Fruit fly (Drosophila melanogaster) whole organism, embryonic: ENCODE data around the gene Lcp65Ac.

Experiments used
- Antp ChIP-seq: fragments of 200-800 bp; sonication (Bioruptor generic); optimal IDR thresholded peaks from 3 replicates; lab custom pipeline; 2016; ENCODE audit warnings: missing biosample characterization, missing genetic modification characterization
- B-H2 ChIP-seq: fragments of 200-800 bp; sonication (Bioruptor generic); optimal IDR thresholded peaks from 2 replicates; lab custom pipeline; 2018; ENCODE audit warnings: missing biosample characterization, mild to moderate bottlenecking, missing genetic modification characterization
- Bdp1 ChIP-seq: fragments of 200-800 bp; sonication (Bioruptor generic); optimal IDR thresholded peaks from 3 replicates; lab custom pipeline; 2016; ENCODE audit warnings: missing biosample characterization, missing genetic modification characterization
- Bgb ChIP-seq: fragments of 200-800 bp; sonication (Bioruptor generic); IDR thresholded peaks from 2 replicates; pipeline ENCODE4 v1.3.6; 2022; ENCODE audit warnings: missing biosample characterization, missing genetic modification characterization; ENCODE audit not compliant: partially characterized antibody
- Bteb2 ChIP-seq: fragments of 200-800 bp; sonication (Bioruptor generic); optimal IDR thresholded peaks from 2 replicates; lab custom pipeline; 2016; ENCODE audit warnings: missing biosample characterization, missing genetic modification characterization
- CG12071 ChIP-seq: fragments of 200-800 bp; sonication (Bioruptor generic); optimal IDR thresholded peaks from 3 replicates; lab custom pipeline; 2018; ENCODE audit warnings: missing biosample characterization, mild to moderate bottlenecking, missing genetic modification characterization
- CG12236 ChIP-seq: fragments of 200-800 bp; sonication (Bioruptor generic); optimal IDR thresholded peaks from 2 replicates; lab custom pipeline; 2016; ENCODE audit warnings: missing biosample characterization, missing genetic modification characterization
- CG12769 ChIP-seq: fragments of 200-800 bp; sonication (Bioruptor generic); optimal IDR thresholded peaks from 2 replicates; lab custom pipeline; 2019; ENCODE audit warnings: missing biosample characterization, mild to moderate bottlenecking, missing genetic modification characterization, moderate library complexity
- CG13775 ChIP-seq: fragments of 200-800 bp; sonication (Bioruptor generic); optimal IDR thresholded peaks from 3 replicates; lab custom pipeline; 2017; ENCODE audit warnings: missing biosample characterization, mild to moderate bottlenecking, missing genetic modification characterization
- CG16863 ChIP-seq: fragments of 200-800 bp; sonication (Bioruptor generic); optimal IDR thresholded peaks from 3 replicates; lab custom pipeline; 2016; ENCODE audit warnings: missing biosample characterization, missing genetic modification characterization
- CG17359 ChIP-seq: fragments of 200-800 bp; sonication (Bioruptor generic); optimal IDR thresholded peaks from 3 replicates; lab custom pipeline; 2018; ENCODE audit warnings: missing biosample characterization, mild to moderate bottlenecking, missing genetic modification characterization, moderate library complexity
- CG2120 ChIP-seq: fragments of 200-800 bp; sonication (Bioruptor generic); optimal IDR thresholded peaks from 3 replicates; lab custom pipeline; 2016; ENCODE audit warnings: missing biosample characterization, missing genetic modification characterization
- CG2129 ChIP-seq: fragments of 200-800 bp; sonication (Bioruptor generic); IDR thresholded peaks from 2 replicates; pipeline ENCODE4 v1.3.6; 2022; ENCODE audit warnings: missing biosample characterization, missing genetic modification characterization; ENCODE audit not compliant: partially characterized antibody
- CG43689 ChIP-seq: fragments of 200-800 bp; sonication (Bioruptor generic); IDR thresholded peaks from 2 replicates; pipeline ENCODE4 v1.3.6; 2022; ENCODE audit warnings: missing biosample characterization, missing genetic modification characterization
- CG6683 ChIP-seq: fragments of 200-800 bp; sonication (Bioruptor generic); optimal IDR thresholded peaks from 2 replicates; lab custom pipeline; 2017; ENCODE audit warnings: missing biosample characterization, mild to moderate bottlenecking, missing genetic modification characterization, missing genetic modification reagents
- CG7271 ChIP-seq: fragments of 200-800 bp; sonication (Bioruptor generic); optimal IDR thresholded peaks from 2 replicates; lab custom pipeline; 2018; ENCODE audit warnings: missing biosample characterization, mild to moderate bottlenecking, missing genetic modification characterization, moderate library complexity
- CG7556 ChIP-seq: fragments of 200-800 bp; sonication (Bioruptor generic); optimal IDR thresholded peaks from 2 replicates; lab custom pipeline; 2017; ENCODE audit warnings: missing biosample characterization, mild to moderate bottlenecking, missing genetic modification characterization
- CG8478 ChIP-seq: fragments of >200 bp; optimal IDR thresholded peaks from 2 replicates; lab custom pipeline; 2018
- Dfd ChIP-seq, 2 experiments: fragments of >200 bp; optimal IDR thresholded peaks; 2 replicates each; lab custom pipeline; 2017; ENCODE audit warnings: missing biosample characterization in 2 of 2, missing genetic modification characterization in 2 of 2
- Dip3 ChIP-seq: fragments of 200-800 bp; sonication (Bioruptor generic); optimal IDR thresholded peaks from 3 replicates; lab custom pipeline; 2016; ENCODE audit warnings: missing biosample characterization, missing genetic modification characterization
- E2f1 ChIP-seq: fragments of 200-800 bp; sonication (Bioruptor generic); IDR thresholded peaks from 2 replicates; pipeline ENCODE4 v1.3.6; 2022; ENCODE audit warnings: missing biosample characterization, missing genetic modification characterization
- Myb ChIP-seq: fragments of 200-800 bp; sonication (Bioruptor generic); optimal IDR thresholded peaks from 2 replicates; lab custom pipeline; 2016; ENCODE audit warnings: missing biosample characterization, missing genetic modification characterization
- NC2β ChIP-seq: fragments of 200-800 bp; sonication (Bioruptor generic); optimal IDR thresholded peaks from 2 replicates; lab custom pipeline; 2016; ENCODE audit warnings: missing biosample characterization, missing genetic modification characterization
- Oli ChIP-seq: fragments of 200-800 bp; sonication (Bioruptor generic); optimal IDR thresholded peaks from 2 replicates; lab custom pipeline; 2018; ENCODE audit warnings: missing biosample characterization, mild to moderate bottlenecking, missing genetic modification characterization, moderate library complexity
- Opbp ChIP-seq: fragments of 200-800 bp; sonication (Bioruptor generic); IDR thresholded peaks from 3 replicates; pipeline ENCODE4 v1.3.6; 2022; ENCODE audit warnings: missing biosample characterization, missing genetic modification characterization; ENCODE audit not compliant: partially characterized antibody
- Sry-β ChIP-seq: fragments of 200-800 bp; sonication (Bioruptor generic); optimal IDR thresholded peaks from 2 replicates; lab custom pipeline; 2018; ENCODE audit warnings: missing biosample characterization, mild to moderate bottlenecking, missing genetic modification characterization, moderate library complexity
- ap ChIP-seq: fragments of 200-800 bp; sonication (Bioruptor generic); IDR thresholded peaks from 2 replicates; pipeline ENCODE4 v1.3.6; 2022; ENCODE audit warnings: missing biosample characterization, missing genetic modification characterization
- cas ChIP-seq: fragments of 200-800 bp; sonication (Bioruptor generic); IDR thresholded peaks from 2 replicates; pipeline ENCODE4 v1.3.6; 2022; ENCODE audit warnings: missing biosample characterization, missing genetic modification characterization
- caup ChIP-seq: fragments of 200-800 bp; sonication (Bioruptor generic); optimal IDR thresholded peaks from 3 replicates; lab custom pipeline; 2017; ENCODE audit warnings: missing biosample characterization, mild to moderate bottlenecking, missing genetic modification characterization, moderate library complexity; ENCODE audit not compliant: severe bottlenecking
- chm ChIP-seq: fragments of 200-800 bp; sonication (Bioruptor generic); IDR thresholded peaks from 2 replicates; pipeline ENCODE4 v1.3.6; 2022; ENCODE audit warnings: missing biosample characterization, missing genetic modification characterization
- cwo ChIP-seq: fragments of 200-800 bp; sonication (Bioruptor generic); optimal IDR thresholded peaks from 3 replicates; lab custom pipeline; 2017; ENCODE audit warnings: missing biosample characterization, missing genetic modification characterization, mild to moderate bottlenecking, moderate library complexity, missing genetic modification reagents
- dan ChIP-seq: fragments of 200-800 bp; sonication (Bioruptor generic); IDR thresholded peaks from 2 replicates; pipeline ENCODE4 v1.3.6; 2022; ENCODE audit warnings: missing biosample characterization, missing genetic modification characterization
- ewg ChIP-seq: fragments of 200-800 bp; sonication (Bioruptor generic); optimal IDR thresholded peaks from 3 replicates; lab custom pipeline; 2017; ENCODE audit warnings: mild to moderate bottlenecking, missing biosample characterization, missing genetic modification reagents, missing genetic modification characterization
- fd102C ChIP-seq: fragments of 200-800 bp; sonication (Bioruptor generic); optimal IDR thresholded peaks from 2 replicates; lab custom pipeline; 2018; ENCODE audit warnings: missing biosample characterization, mild to moderate bottlenecking, missing genetic modification characterization, moderate library complexity
- fd96Cb ChIP-seq: fragments of 200-800 bp; sonication (Bioruptor generic); optimal IDR thresholded peaks from 2 replicates; lab custom pipeline; 2018; ENCODE audit warnings: missing biosample characterization, mild to moderate bottlenecking, missing genetic modification characterization, moderate library complexity
- fru ChIP-seq: fragments of >200 bp; optimal IDR thresholded peaks from 2 replicates; lab custom pipeline; 2017
- jigr1 ChIP-seq: fragments of 200-800 bp; sonication (Bioruptor generic); IDR thresholded peaks from 3 replicates; pipeline ENCODE4 v1.3.6; 2022; ENCODE audit warnings: missing biosample characterization, missing genetic modification characterization
- ken ChIP-seq: fragments of 200-800 bp; sonication (Bioruptor generic); IDR thresholded peaks from 3 replicates; pipeline ENCODE4 v1.3.6; 2022; ENCODE audit warnings: missing biosample characterization, missing genetic modification characterization
- luna ChIP-seq: fragments of 200-800 bp; sonication (Bioruptor generic); optimal IDR thresholded peaks from 2 replicates; lab custom pipeline; 2016; ENCODE audit warnings: missing biosample characterization, missing genetic modification characterization
- org-1 ChIP-seq: fragments of 200-800 bp; sonication (Bioruptor generic); optimal IDR thresholded peaks from 2 replicates; lab custom pipeline; 2017; ENCODE audit warnings: missing biosample characterization, missing genetic modification characterization
- pb ChIP-seq: fragments of 200-800 bp; sonication (Bioruptor generic); optimal IDR thresholded peaks from 3 replicates; lab custom pipeline; 2016; ENCODE audit warnings: missing biosample characterization, missing genetic modification characterization
- prd ChIP-seq, 3 experiments: fragments of >200 bp in 2 of 3; fragments of 200-800 bp in 1 of 3; sonication (Bioruptor generic) in 1 of 3; optimal IDR thresholded peaks in 2 of 3; IDR thresholded peaks in 1 of 3; 2 replicates in 2 of 3; 3 replicates in 1 of 3; pipeline versions ENCODE4 v1.3.6 to Lab custom; 2017 to 2022; ENCODE audit warnings: missing biosample characterization in 1 of 3, missing genetic modification characterization in 1 of 3
- scrt ChIP-seq: fragments of 200-800 bp; sonication (Bioruptor generic); optimal IDR thresholded peaks from 2 replicates; lab custom pipeline; 2018; ENCODE audit warnings: missing biosample characterization, mild to moderate bottlenecking, missing genetic modification characterization, moderate library complexity
- seq ChIP-seq: fragments of 200-800 bp; sonication (Bioruptor generic); IDR thresholded peaks from 2 replicates; pipeline ENCODE4 v1.3.6; 2022; ENCODE audit warnings: missing biosample characterization, missing genetic modification characterization
- sqz ChIP-seq: fragments of 200-800 bp; sonication (Bioruptor generic); optimal IDR thresholded peaks from 3 replicates; lab custom pipeline; 2018; ENCODE audit warnings: missing biosample characterization, mild to moderate bottlenecking, missing genetic modification characterization
- tup ChIP-seq: fragments of 200-800 bp; sonication (Bioruptor generic); optimal IDR thresholded peaks from 2 replicates; lab custom pipeline; 2016; ENCODE audit warnings: missing biosample characterization, mild to moderate bottlenecking, missing genetic modification characterization, moderate library complexity
- wek ChIP-seq: fragments of 200-800 bp; sonication (Bioruptor generic); optimal IDR thresholded peaks from 3 replicates; lab custom pipeline; 2018; ENCODE audit warnings: missing biosample characterization, mild to moderate bottlenecking, missing genetic modification characterization, moderate library complexity
- yki ChIP-seq: fragments of >200 bp; optimal IDR thresholded peaks from 3 replicates; lab custom pipeline; 2018
- zen2 ChIP-seq: fragments of 200-800 bp; sonication (Bioruptor generic); IDR thresholded peaks from 3 replicates; pipeline ENCODE4 v1.3.6; 2022; ENCODE audit warnings: missing biosample characterization, missing genetic modification characterization; ENCODE audit not compliant: partially characterized antibody
- zfh1 ChIP-seq: fragments of 200-800 bp; sonication (Bioruptor generic); IDR thresholded peaks from 3 replicates; pipeline ENCODE4 v1.3.6; 2022; ENCODE audit warnings: missing biosample characterization, missing genetic modification characterization

Gene Lcp65Ac

dm6 chr3L:6157327-6158032 is 12.9 kb downstream of the Lcp65Ac start, which contains the start of gene CG13297 (continued):
- no peak for TF ChIP-seq CG16863
- no peak for TF ChIP-seq seq
- no peak for TF ChIP-seq Bteb2 (GFP tag; lab: Kevin White, UChicago)
- no peak for TF ChIP-seq Bdp1 (GFP tag; lab: Kevin White, UChicago)
- peak; percentile 68 for TF ChIP-seq CG17359 (tag; lab: Kevin White, UChicago)
- no peak for TF ChIP-seq Bgb (GFP tag; lab: Robert Waterston, UW)
- 0 out of 2 replicates have a peak, but pooled peaks have one; percentile 14 for TF ChIP-seq ap
- no peak for TF ChIP-seq NC2β (GFP tag; lab: Kevin White, UChicago)
- no peak for TF ChIP-seq fru (lab: Kevin White, UChicago)
- TF ChIP-seq Dfd (GFP tag; optimal IDR thresholded peaks at IDR 0.05; lab: Kevin White, UChicago) = no peak
- TF ChIP-seq zen2 (GFP tag; lab: Robert Waterston, UW) = no peak
- 0 out of 3 replicates have a peak, but pooled peaks have one; percentile 32 for TF ChIP-seq zfh1 (GFP tag; lab: Robert Waterston, UW)
- no peak for TF ChIP-seq CG8478 (lab: Kevin White, UChicago)
- TF ChIP-seq CG2120 (GFP tag; lab: Kevin White, UChicago) = no peak
- peak; percentile 71 for TF ChIP-seq fd96Cb (tag; lab: Kevin White, UChicago)
- no peak for TF ChIP-seq pb (GFP tag; lab: Kevin White, UChicago)
- no peak for TF ChIP-seq CG6683 (GFP tag; lab: Kevin White, UChicago)
- peak; percentile 21; the same call in 1 of the 3 replicates for TF ChIP-seq ken
- peak; percentile 55 for TF ChIP-seq CG7556 (GFP tag; lab: Kevin White, UChicago)
- TF ChIP-seq dan (GFP tag; lab: Robert Waterston, UW) = no peak
- TF ChIP-seq Sry-β (GFP tag; lab: Kevin White, UChicago) = no peak
- no peak for TF ChIP-seq B-H2 (GFP tag; lab: Kevin White, UChicago)
- peak; percentile 44; the same call in 1 of the 2 replicates for TF ChIP-seq E2f1 (GFP tag; lab: Robert Waterston, UW)
- TF ChIP-seq CG12236 (GFP tag; lab: Kevin White, UChicago) = no peak
- peak; percentile 37 for TF ChIP-seq org-1 (GFP tag; lab: Kevin White, UChicago)
- no peak for TF ChIP-seq CG43689
- no peak for TF ChIP-seq prd (optimal IDR thresholded peaks at IDR 0.05; lab: Kevin White, UChicago)
- peak; percentile 59; the same call in 2 of the 3 replicates for TF ChIP-seq prd (GFP tag; IDR thresholded peaks at IDR 0.05; lab: Robert Waterston, UW)
- TF ChIP-seq wek = no peak
- TF ChIP-seq cwo (GFP tag; lab: Kevin White, UChicago) = no peak
- no peak for TF ChIP-seq CG7271 (tag; lab: Kevin White, UChicago)
- no peak for TF ChIP-seq yki (lab: Kevin White, UChicago)
- TF ChIP-seq CG12769 (tag; lab: Kevin White, UChicago) = no peak
- no peak for TF ChIP-seq chm (GFP tag; lab: Robert Waterston, UW)
- TF ChIP-seq caup (GFP tag; lab: Kevin White, UChicago) = no peak
- TF ChIP-seq Oli (tag; lab: Kevin White, UChicago) = peak; percentile 76
- no peak for TF ChIP-seq fd102C (GFP tag; lab: Kevin White, UChicago)
- peak; percentile 35 for TF ChIP-seq sqz (GFP tag; lab: Kevin White, UChicago)
- no peak for TF ChIP-seq CG2129 (GFP tag; lab: Robert Waterston, UW)
- TF ChIP-seq Opbp (GFP tag; lab: Robert Waterston, UW) = no peak
- TF ChIP-seq Dip3 = no peak
- no peak for TF ChIP-seq Antp (GFP tag; lab: Kevin White, UChicago)
- TF ChIP-seq luna = no peak
- no peak for TF ChIP-seq CG13775 (GFP tag; lab: Kevin White, UChicago)
- TF ChIP-seq CG12071 = no peak
- TF ChIP-seq ewg (GFP tag; lab: Kevin White, UChicago) = peak; percentile 21
- TF ChIP-seq cas (GFP tag; lab: Robert Waterston, UW) = no peak
- no peak for TF ChIP-seq Myb (GFP tag; lab: Kevin White, UChicago)
- peak; percentile 45; the same call in 1 of the 3 replicates for TF ChIP-seq jigr1 (GFP tag; lab: Robert Waterston, UW)
- TF ChIP-seq scrt (GFP tag; lab: Kevin White, UChicago) = peak; percentile 26
- no peak for TF ChIP-seq tup
